Comparison of ENCODE assay signal across 5 worm cellular contexts in genomic region chrIV:13313156-13313555, ce11.
TF ChIP-seq lines count a peak whose summit lies in the region.

No protein-coding gene starts in this region.

TF ChIP-seq in whole organism, L1 larva, 84 proteins besides CTCF, POLR2A, EP300 and RAD21:
- TF ChIP-seq isw-1 (GFP tag; IDR thresholded peaks at IDR 0.05; lab: Robert Waterston, UW) (no peak), lin-14 (GFP tag; optimal IDR thresholded peaks at IDR 0.05; lab: Kevin White, UChicago) (peak; percentile 78)

TF ChIP-seq in whole organism, L2 larva, 48 proteins besides CTCF, POLR2A, EP300 and RAD21:
- TF ChIP-seq sma-9 (GFP tag; optimal IDR thresholded peaks at IDR 0.05; lab: Kevin White, UChicago) (peak; percentile 3), sma-9 (tag; optimal IDR thresholded peaks at IDR 0.05; lab: Kevin White, UChicago) (no peak), dmd-4 (tag; optimal IDR thresholded peaks at IDR 0.05; lab: Kevin White, UChicago) (no peak), nhr-129 (tag; optimal IDR thresholded peaks at IDR 0.05; lab: Kevin White, UChicago) (peak; percentile 36), fos-1 (tag; optimal IDR thresholded peaks at IDR 0.05; lab: Kevin White, UChicago) (peak; percentile 4), lin-13 (GFP tag; optimal IDR thresholded peaks at IDR 0.05; lab: Kevin White, UChicago) (no peak)

TF ChIP-seq in whole organism, L3 larva, 47 proteins besides CTCF, POLR2A, EP300 and RAD21:
- TF ChIP-seq tbx-2 (tag; optimal IDR thresholded peaks at IDR 0.05; lab: Kevin White, UChicago) = no peak
- no peak for TF ChIP-seq egl-5 (tag; optimal IDR thresholded peaks at IDR 0.05; lab: Kevin White, UChicago)
- TF ChIP-seq zag-1 (tag; optimal IDR thresholded peaks at IDR 0.05; lab: Kevin White, UChicago) = no peak
- TF ChIP-seq elt-3 (tag; optimal IDR thresholded peaks at IDR 0.05; lab: Kevin White, UChicago) = no peak
- no peak for TF ChIP-seq nhr-23 (tag; optimal IDR thresholded peaks at IDR 0.05; lab: Kevin White, UChicago)
- TF ChIP-seq hmg-11 (tag; optimal IDR thresholded peaks at IDR 0.05; lab: Kevin White, UChicago) = peak; percentile 52
- peak; percentile 36 for TF ChIP-seq nfya-1 (tag; optimal IDR thresholded peaks at IDR 0.05; lab: Kevin White, UChicago; ENCODE audit: insufficient read depth)
- no peak for TF ChIP-seq nhr-67 (tag; optimal IDR thresholded peaks at IDR 0.05; lab: Kevin White, UChicago)
- TF ChIP-seq nhr-12 (tag; optimal IDR thresholded peaks at IDR 0.05; lab: Kevin White, UChicago) = no peak
- TF ChIP-seq unc-62 (GFP tag; optimal IDR thresholded peaks at IDR 0.05; lab: Kevin White, UChicago) = no peak
- peak; percentile 44 for TF ChIP-seq lin-39 (tag; optimal IDR thresholded peaks at IDR 0.05; lab: Kevin White, UChicago)
- no peak for TF ChIP-seq nhr-77 (tag; optimal IDR thresholded peaks at IDR 0.05; lab: Kevin White, UChicago)
- no peak for TF ChIP-seq jun-1 (tag; optimal IDR thresholded peaks at IDR 0.05; lab: Kevin White, UChicago)
- no peak for TF ChIP-seq fkh-10 (GFP tag; optimal IDR thresholded peaks at IDR 0.05; lab: Kevin White, UChicago)
- no peak for TF ChIP-seq aly-2 (tag; optimal IDR thresholded peaks at IDR 0.05; lab: Kevin White, UChicago)
- TF ChIP-seq ztf-11 (tag; optimal IDR thresholded peaks at IDR 0.05; lab: Kevin White, UChicago) = no peak
- no peak for TF ChIP-seq ceh-9 (tag; optimal IDR thresholded peaks at IDR 0.05; lab: Kevin White, UChicago)
- no peak for TF ChIP-seq ama-1 (optimal IDR thresholded peaks at IDR 0.05; lab: Kevin White, UChicago)
- TF ChIP-seq lsy-12 (tag; optimal IDR thresholded peaks at IDR 0.05; lab: Kevin White, UChicago) = no peak
- no peak for TF ChIP-seq nhr-237 (tag; optimal IDR thresholded peaks at IDR 0.05; lab: Kevin White, UChicago)
- peak; percentile 73 for TF ChIP-seq elt-2 (tag; optimal IDR thresholded peaks at IDR 0.05; lab: Kevin White, UChicago)
- TF ChIP-seq snpc-4 (tag; optimal IDR thresholded peaks at IDR 0.05; lab: Kevin White, UChicago) = no peak
- no peak for TF ChIP-seq sea-2 (GFP tag; optimal IDR thresholded peaks at IDR 0.05; lab: Kevin White, UChicago)

TF ChIP-seq in whole organism, L4 larva, 104 proteins besides CTCF, POLR2A, EP300 and RAD21:
- no peak for TF ChIP-seq jun-1 (tag; optimal IDR thresholded peaks at IDR 0.05; lab: Kevin White, UChicago)
- no peak for TF ChIP-seq daf-16 (GFP tag; optimal IDR thresholded peaks at IDR 0.05; lab: Kevin White, UChicago)
- TF ChIP-seq daf-16 (tag; optimal IDR thresholded peaks at IDR 0.05; lab: Kevin White, UChicago) = peak; percentile 5
- peak; percentile 27 for TF ChIP-seq mep-1 (tag; optimal IDR thresholded peaks at IDR 0.05; lab: Kevin White, UChicago)
- no peak for TF ChIP-seq F37D6.2 (tag; optimal IDR thresholded peaks at IDR 0.05; lab: Kevin White, UChicago)
- TF ChIP-seq hmg-1.1 (GFP tag; IDR thresholded peaks at IDR 0.05; lab: Robert Waterston, UW) = peak; percentile 38; the same call in 1 of the 2 replicates
- no peak for TF ChIP-seq sdz-12 (GFP tag; optimal IDR thresholded peaks at IDR 0.05; lab: Kevin White, UChicago)
- TF ChIP-seq Y75B8A.6 (GFP tag; IDR thresholded peaks at IDR 0.05; lab: Robert Waterston, UW) = no peak
- no peak for TF ChIP-seq nhr-25 (tag; optimal IDR thresholded peaks at IDR 0.05; lab: Kevin White, UChicago; ENCODE audit: borderline replicate concordance, insufficient read depth)
- TF ChIP-seq lin-38 (GFP tag; IDR thresholded peaks at IDR 0.05; lab: Robert Waterston, UW) = 0 out of 2 replicates have a peak, but pooled peaks have one; percentile 8
- TF ChIP-seq nhr-42 (GFP tag; IDR thresholded peaks at IDR 0.05; lab: Robert Waterston, UW) = no peak
- no peak for TF ChIP-seq zag-1 (tag; optimal IDR thresholded peaks at IDR 0.05; lab: Kevin White, UChicago)
- TF ChIP-seq gei-8 (GFP tag; optimal IDR thresholded peaks at IDR 0.05; lab: Kevin White, UChicago) = no peak
- peak in 1 of 2 experiments; percentile 5 for TF ChIP-seq lsy-2 (tag; optimal IDR thresholded peaks at IDR 0.05; lab: Kevin White, UChicago)
- no peak for TF ChIP-seq mdt-29 (GFP tag; IDR thresholded peaks at IDR 0.05; lab: Robert Waterston, UW)
- TF ChIP-seq lir-3 (tag; optimal IDR thresholded peaks at IDR 0.05; lab: Kevin White, UChicago) = no peak
- TF ChIP-seq hif-1 (tag; optimal IDR thresholded peaks at IDR 0.05; lab: Kevin White, UChicago) = peak in 1 of 2 experiments; percentile 72
- no peak for TF ChIP-seq ztf-11 (tag; optimal IDR thresholded peaks at IDR 0.05; lab: Kevin White, UChicago)
- TF ChIP-seq lin-13 (GFP tag; optimal IDR thresholded peaks at IDR 0.05; lab: Kevin White, UChicago) = peak; percentile 4
- TF ChIP-seq nhr-10 (tag; optimal IDR thresholded peaks at IDR 0.05; lab: Kevin White, UChicago) = no peak
- peak; percentile 56 for TF ChIP-seq dmd-6 (GFP tag; IDR thresholded peaks at IDR 0.05; lab: Robert Waterston, UW)
- peak; percentile 57 for TF ChIP-seq hlh-11 (tag; optimal IDR thresholded peaks at IDR 0.05; lab: Kevin White, UChicago)
- no peak for TF ChIP-seq madf-9 (GFP tag; conservative IDR thresholded peaks at IDR 0.05; lab: Robert Waterston, UW)
- 0 out of 2 replicates have a peak, but pooled peaks have one; percentile 9 for TF ChIP-seq tra-1 (GFP tag; IDR thresholded peaks at IDR 0.05; lab: Robert Waterston, UW)
- no peak for TF ChIP-seq daf-12 (tag; optimal IDR thresholded peaks at IDR 0.05; lab: Kevin White, UChicago)
- peak; percentile 21 for TF ChIP-seq nhr-28 (tag; optimal IDR thresholded peaks at IDR 0.05; lab: Kevin White, UChicago)
- TF ChIP-seq dve-1 (tag; optimal IDR thresholded peaks at IDR 0.05; lab: Kevin White, UChicago; ENCODE audit: insufficient read depth) = peak; percentile 0
- TF ChIP-seq unc-62 (GFP tag; optimal IDR thresholded peaks at IDR 0.05 in 1 of 2; lab: Kevin White, UChicago) = peak in 1 of 2 experiments; percentile 82
- no peak for TF ChIP-seq unc-62 (tag; optimal IDR thresholded peaks at IDR 0.05; lab: Kevin White, UChicago)
- TF ChIP-seq arid-1 (GFP tag; conservative IDR thresholded peaks at IDR 0.05; lab: Robert Waterston, UW) = no peak
- no peak for TF ChIP-seq F49E8.2 (tag; optimal IDR thresholded peaks at IDR 0.05; lab: Kevin White, UChicago; ENCODE audit: borderline replicate concordance)

TF ChIP-seq in whole organism, young adult, 124 proteins besides CTCF, POLR2A, EP300 and RAD21 (continues in another document):
- TF ChIP-seq F22D6.2 (tag; optimal IDR thresholded peaks at IDR 0.05; lab: Kevin White, UChicago) (no peak), ceh-58 (GFP tag; IDR thresholded peaks at IDR 0.05; lab: Robert Waterston, UW) (no peak), F23B12.7 (tag; optimal IDR thresholded peaks at IDR 0.05; lab: Kevin White, UChicago; ENCODE audit: insufficient read depth) (no peak), lin-26 (GFP tag; IDR thresholded peaks at IDR 0.05; lab: Robert Waterston, UW) (0 out of 2 replicates have a peak, but pooled peaks have one; percentile 64), rpc-1 (optimal IDR thresholded peaks at IDR 0.05; lab: Kevin White, UChicago) (no peak), rpc-1 (tag; optimal IDR thresholded peaks at IDR 0.05; lab: Kevin White, UChicago) (no peak), die-1 (tag; optimal IDR thresholded peaks at IDR 0.05; lab: Kevin White, UChicago) (no peak), Y67H2A.10 (GFP tag; conservative IDR thresholded peaks at IDR 0.05; lab: Robert Waterston, UW) (no peak), xnd-1 (tag; optimal IDR thresholded peaks at IDR 0.05; lab: Kevin White, UChicago) (no peak), nhr-179 (tag; optimal IDR thresholded peaks at IDR 0.05; lab: Kevin White, UChicago) (no peak), lag-1 (GFP tag; IDR thresholded peaks at IDR 0.05; lab: Robert Waterston, UW) (no peak), hlh-12 (tag; optimal IDR thresholded peaks at IDR 0.05; lab: Kevin White, UChicago) (no peak), ceh-40 (GFP tag; IDR thresholded peaks at IDR 0.05; lab: Robert Waterston, UW) (no peak), ceh-79 (tag; optimal IDR thresholded peaks at IDR 0.05; lab: Kevin White, UChicago) (no peak), nhr-80 (tag; optimal IDR thresholded peaks at IDR 0.05; lab: Kevin White, UChicago) (peak; percentile 72), bed-1 (GFP tag; IDR thresholded peaks at IDR 0.05; lab: Robert Waterston, UW) (no peak), ztf-25 (GFP tag; IDR thresholded peaks at IDR 0.05; lab: Robert Waterston, UW) (no peak), ekl-4 (GFP tag; IDR thresholded peaks at IDR 0.05; lab: Robert Waterston, UW) (no peak), hmg-20 (GFP tag; IDR thresholded peaks at IDR 0.05; lab: Robert Waterston, UW) (no peak), mes-4 (tag; optimal IDR thresholded peaks at IDR 0.05; lab: Kevin White, UChicago) (no peak), tbx-9 (tag; optimal IDR thresholded peaks at IDR 0.05; lab: Kevin White, UChicago; ENCODE audit: borderline replicate concordance) (no peak), dox-1 (GFP tag; IDR thresholded peaks at IDR 0.05; lab: Robert Waterston, UW) (peak; percentile 32; the same call in 1 of the 2 replicates), lsl-1 (GFP tag; optimal IDR thresholded peaks at IDR 0.05; lab: Kevin White, UChicago) (no peak), pha-4 (tag; optimal IDR thresholded peaks at IDR 0.05; lab: Kevin White, UChicago) (no peak), tlf-1 (GFP tag; optimal IDR thresholded peaks at IDR 0.05; lab: Kevin White, UChicago) (no peak), ZK185.1 (tag; optimal IDR thresholded peaks at IDR 0.05; lab: Kevin White, UChicago; ENCODE audit: poor library complexity, severe bottlenecking) (peak; percentile 13), dpff-1 (tag; optimal IDR thresholded peaks at IDR 0.05; lab: Kevin White, UChicago) (no peak), madf-10 (tag; optimal IDR thresholded peaks at IDR 0.05; lab: Kevin White, UChicago) (no peak), cebp-1 (GFP tag; IDR thresholded peaks at IDR 0.05; lab: Robert Waterston, UW) (no peak), cebp-1 (tag; optimal IDR thresholded peaks at IDR 0.05; lab: Kevin White, UChicago) (peak; percentile 14), Y53G8AR.9 (GFP tag; conservative IDR thresholded peaks at IDR 0.05; lab: Robert Waterston, UW) (no peak), unc-130 (GFP tag; optimal IDR thresholded peaks at IDR 0.05; lab: Kevin White, UChicago) (no peak), tbp1 (GFP tag; optimal IDR thresholded peaks at IDR 0.05; lab: Kevin White, UChicago) (no peak), K11D2.4 (GFP tag; IDR thresholded peaks at IDR 0.05; lab: Robert Waterston, UW) (no peak), ztf-18 (tag; optimal IDR thresholded peaks at IDR 0.05; lab: Kevin White, UChicago) (no peak), lsy-27 (tag; optimal IDR thresholded peaks at IDR 0.05; lab: Kevin White, UChicago; ENCODE audit: borderline replicate concordance, insufficient read depth) (no peak), ztf-22 (GFP tag; optimal IDR thresholded peaks at IDR 0.05; lab: Kevin White, UChicago) (no peak), lin-40 (tag; optimal IDR thresholded peaks at IDR 0.05; lab: Kevin White, UChicago) (peak; percentile 1), ztf-6 (GFP tag; IDR thresholded peaks at IDR 0.05; lab: Robert Waterston, UW) (no peak), ztf-3 (GFP tag; optimal IDR thresholded peaks at IDR 0.05; lab: Kevin White, UChicago) (no peak)
